Fruit fly (Drosophila melanogaster) whole organism, embryonic: ENCODE measurements around the gene cnc.

ENCODE experiments used
- Adf1 ChIP-seq: fragments of 200-800 bp; sonication (Bioruptor generic); IDR thresholded peaks from 2 replicates; pipeline ENCODE4 v1.3.6; 2022; ENCODE audit warnings: missing biosample characterization, missing genetic modification characterization
- Aef1 ChIP-seq: fragments of 200-800 bp; sonication (Bioruptor generic); IDR thresholded peaks from 3 replicates; pipeline ENCODE4 v1.3.6; 2022; ENCODE audit warnings: missing biosample characterization, missing genetic modification characterization
- BtbVII ChIP-seq: fragments of 200-800 bp; sonication (Bioruptor generic); optimal IDR thresholded peaks from 3 replicates; lab custom pipeline; 2017; ENCODE audit warnings: missing biosample characterization, mild to moderate bottlenecking, missing genetic modification characterization
- Bteb2 ChIP-seq: fragments of 200-800 bp; sonication (Bioruptor generic); optimal IDR thresholded peaks from 2 replicates; lab custom pipeline; 2016; ENCODE audit warnings: missing biosample characterization, missing genetic modification characterization
- CG10209 ChIP-seq: fragments of 200-800 bp; sonication (Bioruptor generic); optimal IDR thresholded peaks from 3 replicates; lab custom pipeline; 2017; ENCODE audit warnings: missing biosample characterization, mild to moderate bottlenecking, missing genetic modification characterization, missing genetic modification reagents
- CG1024 ChIP-seq: fragments of 200-800 bp; sonication (Bioruptor generic); IDR thresholded peaks from 2 replicates; pipeline ENCODE4 v1.3.6; 2022; ENCODE audit warnings: missing biosample characterization, missing genetic modification characterization
- CG12744 ChIP-seq: fragments of 200-800 bp; sonication (Bioruptor generic); optimal IDR thresholded peaks from 2 replicates; lab custom pipeline; 2016; ENCODE audit warnings: missing biosample characterization, missing genetic modification characterization
- CG14710 ChIP-seq: fragments of 200-800 bp; sonication (Bioruptor generic); optimal IDR thresholded peaks from 3 replicates; lab custom pipeline; 2019; ENCODE audit warnings: missing biosample characterization, mild to moderate bottlenecking, missing genetic modification characterization, moderate library complexity
- CG15073 ChIP-seq: fragments of 200-800 bp; sonication (Bioruptor generic); optimal IDR thresholded peaks from 2 replicates; lab custom pipeline; 2016; ENCODE audit warnings: missing biosample characterization, missing genetic modification characterization
- CG1602 ChIP-seq: fragments of 200-800 bp; sonication (Bioruptor generic); optimal IDR thresholded peaks from 3 replicates; lab custom pipeline; 2016; ENCODE audit warnings: missing biosample characterization, missing genetic modification characterization
- CG16779 ChIP-seq: fragments of 200-800 bp; sonication (Bioruptor generic); IDR thresholded peaks from 2 replicates; pipeline ENCODE4 v1.3.6; 2022; ENCODE audit warnings: missing biosample characterization, missing genetic modification characterization
- CG17186 ChIP-seq: fragments of 200-800 bp; sonication (Bioruptor generic); optimal IDR thresholded peaks from 3 replicates; lab custom pipeline; 2017; ENCODE audit warnings: missing biosample characterization, missing genetic modification reagents, missing genetic modification characterization
- CG17802 ChIP-seq: fragments of 200-800 bp; sonication (Bioruptor generic); optimal IDR thresholded peaks from 2 replicates; lab custom pipeline; 2018; ENCODE audit warnings: missing biosample characterization, mild to moderate bottlenecking, missing genetic modification characterization, moderate library complexity
- CG18619 ChIP-seq: fragments of 200-800 bp; sonication (Bioruptor generic); optimal IDR thresholded peaks from 3 replicates; lab custom pipeline; 2017; ENCODE audit warnings: missing biosample characterization, mild to moderate bottlenecking, missing genetic modification characterization
- CG31365 ChIP-seq: fragments of 200-800 bp; sonication (Bioruptor generic); optimal IDR thresholded peaks from 2 replicates; lab custom pipeline; 2018; ENCODE audit warnings: missing biosample characterization, mild to moderate bottlenecking, missing genetic modification characterization
- CG32767 ChIP-seq: fragments of 200-800 bp; sonication (Bioruptor generic); IDR thresholded peaks from 2 replicates; pipeline ENCODE4 v1.3.6; 2022; ENCODE audit warnings: missing biosample characterization, missing genetic modification characterization
- CG3281 ChIP-seq: fragments of 200-800 bp; sonication (Bioruptor generic); optimal IDR thresholded peaks from 3 replicates; lab custom pipeline; 2017; ENCODE audit warnings: missing biosample characterization, mild to moderate bottlenecking, missing genetic modification characterization
- CG3407 ChIP-seq: fragments of 200-800 bp; sonication (Bioruptor generic); optimal IDR thresholded peaks from 2 replicates; lab custom pipeline; 2018; ENCODE audit warnings: missing biosample characterization, mild to moderate bottlenecking, missing genetic modification characterization
- CG3995 ChIP-seq: fragments of 200-800 bp; sonication (Bioruptor generic); optimal IDR thresholded peaks from 3 replicates; lab custom pipeline; 2016; ENCODE audit warnings: missing biosample characterization, missing genetic modification characterization
- CG4360 ChIP-seq: fragments of 200-800 bp; sonication (Bioruptor generic); IDR thresholded peaks from 2 replicates; pipeline ENCODE4 v1.3.6; 2022; ENCODE audit warnings: missing biosample characterization, missing genetic modification characterization
- CG6683 ChIP-seq: fragments of 200-800 bp; sonication (Bioruptor generic); optimal IDR thresholded peaks from 2 replicates; lab custom pipeline; 2017; ENCODE audit warnings: missing biosample characterization, mild to moderate bottlenecking, missing genetic modification characterization, missing genetic modification reagents
- CG7372 ChIP-seq: fragments of 200-800 bp; sonication (Bioruptor generic); IDR thresholded peaks from 2 replicates; pipeline ENCODE4 v1.3.6; 2022; ENCODE audit warnings: missing biosample characterization, missing genetic modification characterization
- CG8359 ChIP-seq: fragments of 200-800 bp; sonication (Bioruptor generic); optimal IDR thresholded peaks from 2 replicates; lab custom pipeline; 2017; ENCODE audit warnings: missing biosample characterization, mild to moderate bottlenecking, missing genetic modification characterization, borderline replicate concordance
- CrebB ChIP-seq: fragments of 200-800 bp; sonication (Bioruptor generic); optimal IDR thresholded peaks from 3 replicates; lab custom pipeline; 2018; ENCODE audit warnings: missing biosample characterization, mild to moderate bottlenecking, missing genetic modification characterization
- D19A ChIP-seq: fragments of 200-800 bp; optimal IDR thresholded peaks from 3 replicates; lab custom pipeline; 2019; ENCODE audit warnings: missing biosample characterization, mild to moderate bottlenecking, missing genetic modification characterization, moderate library complexity
- Dref ChIP-seq: fragments of 200-800 bp; sonication (Bioruptor generic); IDR thresholded peaks from 2 replicates; pipeline ENCODE4 v1.3.6; 2022; ENCODE audit warnings: missing biosample characterization, missing genetic modification characterization
- Drgx ChIP-seq: fragments of 200-800 bp; sonication (Bioruptor generic); IDR thresholded peaks from 2 replicates; pipeline ENCODE4 v1.3.6; 2022; ENCODE audit warnings: missing biosample characterization, missing genetic modification characterization
- Fer3 ChIP-seq: fragments of 200-800 bp; sonication (Bioruptor generic); optimal IDR thresholded peaks from 2 replicates; lab custom pipeline; 2018; ENCODE audit warnings: missing biosample characterization, mild to moderate bottlenecking, missing genetic modification characterization, moderate library complexity
- Lhr ChIP-seq: fragments of 200-800 bp; sonication (Bioruptor generic); optimal IDR thresholded peaks from 3 replicates; lab custom pipeline; 2017; ENCODE audit warnings: mild to moderate bottlenecking, missing biosample characterization, missing genetic modification reagents, missing genetic modification characterization
- NC2α ChIP-seq: fragments of 200-800 bp; sonication (Bioruptor generic); optimal IDR thresholded peaks from 2 replicates; lab custom pipeline; 2016; ENCODE audit warnings: missing biosample characterization, missing genetic modification characterization
- Sry-β ChIP-seq: fragments of 200-800 bp; sonication (Bioruptor generic); optimal IDR thresholded peaks from 2 replicates; lab custom pipeline; 2018; ENCODE audit warnings: missing biosample characterization, mild to moderate bottlenecking, missing genetic modification characterization, moderate library complexity
- Taf1 ChIP-seq: fragments of 200-800 bp; sonication (Bioruptor generic); IDR thresholded peaks from 2 replicates; pipeline ENCODE4 v1.3.6; 2022; ENCODE audit warnings: missing biosample characterization, missing genetic modification characterization
- Xrp1 ChIP-seq: fragments of 200-800 bp; sonication (Bioruptor generic); IDR thresholded peaks from 2 replicates; pipeline ENCODE4 v1.3.6; 2022; ENCODE audit warnings: missing biosample characterization, missing genetic modification characterization
- ac ChIP-seq: fragments of 200-800 bp; sonication (Bioruptor generic); optimal IDR thresholded peaks from 3 replicates; lab custom pipeline; 2017; ENCODE audit warnings: missing biosample characterization, mild to moderate bottlenecking, missing genetic modification characterization
- amos ChIP-seq: fragments of 200-800 bp; sonication (Bioruptor generic); IDR thresholded peaks from 2 replicates; pipeline ENCODE4 v1.3.6; 2022; ENCODE audit warnings: missing biosample characterization, missing genetic modification characterization; ENCODE audit not compliant: partially characterized antibody
- ase ChIP-seq: fragments of 200-800 bp; sonication (Bioruptor generic); IDR thresholded peaks from 3 replicates; pipeline ENCODE4 v1.3.6; 2022; ENCODE audit warnings: missing biosample characterization, missing genetic modification characterization
- ato ChIP-seq: fragments of 200-800 bp; sonication (Bioruptor generic); IDR thresholded peaks from 2 replicates; pipeline ENCODE4 v1.3.6; 2022; ENCODE audit warnings: missing biosample characterization, missing genetic modification characterization; ENCODE audit not compliant: partially characterized antibody
- btn ChIP-seq: fragments of 200-800 bp; sonication (Bioruptor generic); optimal IDR thresholded peaks from 2 replicates; lab custom pipeline; 2016; ENCODE audit warnings: missing biosample characterization, missing genetic modification characterization
- ci ChIP-seq: fragments of 200-800 bp; sonication (Bioruptor generic); IDR thresholded peaks from 3 replicates; pipeline ENCODE4 v1.3.6; 2022; ENCODE audit warnings: missing biosample characterization, missing genetic modification characterization
- crp ChIP-seq, 2 experiments: fragments of 200-800 bp; sonication (Bioruptor generic); optimal IDR thresholded peaks; 2 replicates in 1 of 2; 3 replicates in 1 of 2; lab custom pipeline; 2017; ENCODE audit warnings: missing biosample characterization in 2 of 2, missing genetic modification characterization in 2 of 2, mild to moderate bottlenecking in 1 of 2, moderate library complexity in 1 of 2
- dimm ChIP-seq: fragments of 200-800 bp; sonication (Bioruptor generic); IDR thresholded peaks from 2 replicates; pipeline ENCODE4 v1.3.6; 2022; ENCODE audit warnings: missing biosample characterization, missing genetic modification characterization
- fd96Cb ChIP-seq: fragments of 200-800 bp; sonication (Bioruptor generic); optimal IDR thresholded peaks from 2 replicates; lab custom pipeline; 2018; ENCODE audit warnings: missing biosample characterization, mild to moderate bottlenecking, missing genetic modification characterization, moderate library complexity
- ftz-f1 ChIP-seq: fragments of 200-800 bp; sonication (Bioruptor generic); optimal IDR thresholded peaks from 2 replicates; lab custom pipeline; 2016; ENCODE audit warnings: missing biosample characterization, missing genetic modification characterization
- knrl ChIP-seq: fragments of 200-800 bp; sonication (Bioruptor generic); IDR thresholded peaks from 3 replicates; pipeline ENCODE4 v1.3.6; 2022; ENCODE audit warnings: missing biosample characterization, missing genetic modification characterization; ENCODE audit not compliant: partially characterized antibody
- pho ChIP-seq: fragments of 200-800 bp; sonication (Bioruptor generic); optimal IDR thresholded peaks from 2 replicates; lab custom pipeline; 2016; ENCODE audit warnings: missing biosample characterization, missing genetic modification characterization
- pzg ChIP-seq: fragments of 200-800 bp; sonication (Bioruptor generic); optimal IDR thresholded peaks from 3 replicates; lab custom pipeline; 2018; ENCODE audit warnings: missing biosample characterization, mild to moderate bottlenecking, missing genetic modification characterization, moderate library complexity
- so ChIP-seq: fragments of 200-800 bp; sonication (Bioruptor generic); IDR thresholded peaks from 3 replicates; pipeline ENCODE4 v1.3.6; 2022; ENCODE audit warnings: missing biosample characterization, missing genetic modification characterization
- tx ChIP-seq: fragments of 200-800 bp; sonication (Bioruptor generic); optimal IDR thresholded peaks from 2 replicates; lab custom pipeline; 2016; ENCODE audit warnings: missing biosample characterization, missing genetic modification characterization
- usp ChIP-seq: fragments of >200 bp; optimal IDR thresholded peaks from 2 replicates; lab custom pipeline; 2017; ENCODE audit warnings: missing biosample characterization, missing genetic modification characterization
- zen2 ChIP-seq: fragments of 200-800 bp; sonication (Bioruptor generic); IDR thresholded peaks from 3 replicates; pipeline ENCODE4 v1.3.6; 2022; ENCODE audit warnings: missing biosample characterization, missing genetic modification characterization; ENCODE audit not compliant: partially characterized antibody

cnc gene

dm6 chr3R:23226521-23227039, at the start of gene cnc (continued):
- TF ChIP-seq Taf1 (no peak), fd96Cb (tag; lab: Kevin White, UChicago) (no peak), CG16779 (GFP tag; lab: Robert Waterston, UW) (peak; percentile 63; the same call in 1 of the 2 replicates), ci (GFP tag; lab: Robert Waterston, UW) (no peak; the same call in 1 of the 3 replicates), pzg (GFP tag; lab: Kevin White, UChicago) (no peak), knrl (0 out of 3 replicates have a peak, but pooled peaks have one; percentile 17), usp (GFP tag; lab: Kevin White, UChicago) (no peak), Bteb2 (GFP tag; lab: Kevin White, UChicago) (no peak), Drgx (GFP tag; lab: Robert Waterston, UW) (no peak; the same call in 1 of the 2 replicates), CG32767 (GFP tag; lab: Robert Waterston, UW) (no peak), BtbVII (GFP tag; lab: Kevin White, UChicago) (peak; percentile 18), CG18619 (GFP tag; lab: Kevin White, UChicago) (no peak), Adf1 (peak; percentile 97), zen2 (GFP tag; lab: Robert Waterston, UW) (peak; percentile 80), Fer3 (no peak), amos (peak; percentile 18; the same call in 1 of the 2 replicates), Aef1 (no peak), CG3407 (no peak), CG7372 (peak; percentile 84), CG8359 (no peak), ato (GFP tag; lab: Robert Waterston, UW) (no peak), crp (GFP tag; optimal IDR thresholded peaks at IDR 0.05; lab: Kevin White, UChicago) (peak in 1 of 2 experiments; percentile 80), dimm (no peak), btn (GFP tag; lab: Kevin White, UChicago) (no peak), tx (no peak), Lhr (no peak), Xrp1 (GFP tag; lab: Robert Waterston, UW) (no peak), so (GFP tag; lab: Robert Waterston, UW) (peak; percentile 79; the same call in 2 of the 3 replicates), CG31365 (tag; lab: Kevin White, UChicago) (peak; percentile 31), CrebB (no peak), pho (GFP tag; lab: Kevin White, UChicago) (no peak), ase (no peak), ac (GFP tag; lab: Kevin White, UChicago) (no peak), ftz-f1 (GFP tag; lab: Kevin White, UChicago) (peak; percentile 40), CG12744 (GFP tag; lab: Kevin White, UChicago) (no peak), CG1602 (GFP tag; lab: Kevin White, UChicago) (no peak), CG4360 (no peak), CG6683 (GFP tag; lab: Kevin White, UChicago) (peak; percentile 15), CG3995 (GFP tag; lab: Kevin White, UChicago) (no peak), CG1024 (GFP tag; lab: Robert Waterston, UW) (0 out of 2 replicates have a peak, but pooled peaks have one; percentile 34), NC2α (GFP tag; lab: Kevin White, UChicago) (no peak), CG3281 (GFP tag; lab: Kevin White, UChicago) (no peak), Sry-β (GFP tag; lab: Kevin White, UChicago) (no peak), CG14710 (tag; lab: Kevin White, UChicago) (no peak), CG17186 (GFP tag; lab: Kevin White, UChicago) (no peak), Dref (no peak), CG15073 (no peak), D19A (tag; lab: Kevin White, UChicago) (peak; percentile 1), CG17802 (tag; lab: Kevin White, UChicago) (no peak), CG10209 (GFP tag; lab: Kevin White, UChicago) (no peak)
